Worm (Caenorhabditis elegans) whole organism, late embryonic: ENCODE measurements around the gene gst-31.

Experiments used
- F13H6.1 ChIP-seq: sonication (generic microtip); optimal IDR thresholded peaks from 2 replicates; lab custom pipeline; 2016; ENCODE audit warnings: missing genetic modification characterization, missing compliant biosample characterization
- ceh-9 ChIP-seq: sonication (generic microtip); optimal IDR thresholded peaks from 2 replicates; lab custom pipeline; 2016; ENCODE audit warnings: mild to moderate bottlenecking, missing genetic modification characterization, inconsistent platforms, missing compliant biosample characterization
- che-1 ChIP-seq: sonication (generic microtip); optimal IDR thresholded peaks from 2 replicates; lab custom pipeline; 2016; ENCODE audit warnings: mild to moderate bottlenecking, missing genetic modification characterization, missing compliant biosample characterization
- dmd-4 ChIP-seq: sonication (generic microtip); optimal IDR thresholded peaks from 2 replicates; lab custom pipeline; 2016; ENCODE audit warnings: borderline replicate concordance, missing genetic modification characterization, missing compliant biosample characterization
- ets-4 ChIP-seq: sonication (generic microtip); optimal IDR thresholded peaks from 2 replicates; lab custom pipeline; 2016; ENCODE audit warnings: missing genetic modification characterization, missing compliant biosample characterization
- madf-2 ChIP-seq: sonication (generic microtip); optimal IDR thresholded peaks from 2 replicates; lab custom pipeline; 2017; ENCODE audit warnings: missing genetic modification characterization, missing compliant biosample characterization
- nfya-1 ChIP-seq: sonication (generic microtip); optimal IDR thresholded peaks from 2 replicates; lab custom pipeline; 2017; ENCODE audit warnings: missing genetic modification characterization, mild to moderate bottlenecking, missing compliant biosample characterization, antibody characterized with exemption, moderate library complexity
- pqm-1 ChIP-seq: sonication (generic microtip); optimal IDR thresholded peaks from 2 replicates; lab custom pipeline; 2016; ENCODE audit warnings: missing genetic modification characterization, missing compliant biosample characterization
- unc-3 ChIP-seq, 2 experiments: fragments of 200-800 bp in 1 of 2; sonication (Bioruptor generic) in 1 of 2; sonication (generic microtip) in 1 of 2; conservative IDR thresholded peaks in 1 of 2; optimal IDR thresholded peaks in 1 of 2; 2 replicates each; pipeline versions ENCODE4 v1.3.6 to Lab custom; 2016 to 2022; ENCODE audit warnings: missing compliant biosample characterization in 2 of 2, missing genetic modification characterization in 2 of 2, missing genetic modification reagents in 1 of 2

DNA sequence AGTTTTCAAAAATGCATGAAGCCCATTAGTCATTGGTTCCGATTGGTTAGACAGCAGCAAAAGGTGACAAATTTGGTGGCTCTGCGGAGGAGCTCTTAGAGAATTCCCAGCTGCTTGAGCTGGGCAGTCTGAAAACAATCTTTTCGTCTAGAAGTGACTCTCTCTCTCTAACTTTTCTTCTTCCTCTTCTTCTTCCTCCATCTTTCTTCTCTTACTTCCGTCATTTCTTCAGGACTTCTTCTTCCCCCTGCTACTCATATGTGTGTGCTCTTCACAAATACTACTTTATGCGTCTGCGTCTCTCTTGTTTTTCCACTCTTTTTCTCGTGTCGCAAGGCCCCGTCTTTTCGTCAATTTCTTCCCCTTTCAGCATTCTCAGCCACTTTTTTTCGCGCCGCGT lies 15.2 kb upstream of the gst-31 start:
- TF ChIP-seq ceh-9 (tag; lab: Kevin White, UChicago) (no peak), unc-3 (GFP tag; conservative IDR thresholded peaks at IDR 0.05; lab: Robert Waterston, UW) (no peak), unc-3 (tag; optimal IDR thresholded peaks at IDR 0.05; lab: Kevin White, UChicago) (no peak), madf-2 (tag; lab: Kevin White, UChicago) (no peak), nfya-1 (tag; lab: Kevin White, UChicago) (peak; percentile 6), che-1 (tag; lab: Kevin White, UChicago) (no peak), F13H6.1 (no peak), ets-4 (tag; lab: Kevin White, UChicago) (no peak), pqm-1 (tag; lab: Kevin White, UChicago) (no peak), dmd-4 (no peak)
